Fruit fly (Drosophila melanogaster): ENCODE measurements around the gene Acsx4.
A peak's percentile ranks its signal among the peaks of the same experiment; 100 is the strongest.

Gene Acsx4

DNA sequence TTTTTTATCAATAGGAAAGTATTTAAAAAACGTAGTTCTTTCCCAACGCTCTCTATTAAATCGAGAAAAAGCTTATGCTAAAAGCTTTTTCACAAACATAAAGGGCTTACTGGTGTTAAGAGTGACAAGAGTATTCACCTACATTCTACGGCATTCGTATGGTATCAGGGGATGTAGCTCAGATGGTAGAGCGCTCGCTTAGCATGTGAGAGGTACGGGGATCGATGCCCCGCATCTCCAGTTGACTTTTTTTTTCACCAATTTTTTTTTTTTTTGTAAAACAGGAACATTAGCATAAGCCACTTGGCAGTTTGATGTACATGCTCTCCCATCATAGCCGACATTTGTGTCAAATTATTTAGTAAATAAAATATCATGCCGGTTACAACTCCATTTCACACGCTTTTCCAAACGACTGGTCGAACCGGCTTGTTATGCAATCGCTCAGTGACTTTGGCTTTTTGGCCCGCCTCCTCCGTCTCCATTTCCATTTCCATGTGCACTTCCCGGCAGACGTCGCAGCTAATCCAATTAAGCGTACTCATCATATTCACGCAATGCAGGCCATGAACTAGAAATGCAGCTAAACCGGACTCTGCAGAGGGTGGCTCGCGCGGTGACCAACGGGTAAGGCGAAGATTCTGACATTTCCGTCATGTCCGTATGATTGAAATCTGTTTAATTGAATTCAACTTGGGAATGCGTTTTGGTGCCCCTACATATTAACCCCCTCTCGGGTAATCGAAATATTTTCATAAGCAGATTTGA is 7.7 kb downstream of the Acsx4 start:
- no peak for TF ChIP-seq acj6 (GFP tag; optimal IDR thresholded peaks at IDR 0.05)
- no peak for TF ChIP-seq achi (GFP tag; optimal IDR thresholded peaks at IDR 0.05)
- TF ChIP-seq CG8119 (GFP tag; IDR thresholded peaks at IDR 0.05), result 0 out of 3 replicates have a peak, but pooled peaks have one; percentile 16
- TF ChIP-seq CG3032 (tag; optimal IDR thresholded peaks at IDR 0.05), result no peak
- peak; percentile 27 for TF ChIP-seq svp (GFP tag)
- no peak for TF ChIP-seq Hr39 (GFP tag; optimal IDR thresholded peaks at IDR 0.05)
- no peak for TF ChIP-seq Blimp-1 (GFP tag; optimal IDR thresholded peaks at IDR 0.05)
- no peak for TF ChIP-seq dac (GFP tag; optimal IDR thresholded peaks at IDR 0.05)

dm6 chr3R:19792697-19793096 is 9.4 kb downstream of the Acsx4 start:
- no peak for TF ChIP-seq CG8319 (GFP tag; optimal IDR thresholded peaks at IDR 0.05)
- no peak for TF ChIP-seq CG3919 (GFP tag; optimal IDR thresholded peaks at IDR 0.05)
- TF ChIP-seq dac (GFP tag; optimal IDR thresholded peaks at IDR 0.05), result no peak
- peak; percentile 80 for TF ChIP-seq svp (GFP tag)

dm6 chr3R:19793661-19794060 is 10.3 kb downstream of the Acsx4 start:
- TF ChIP-seq Smox (GFP tag; optimal IDR thresholded peaks at IDR 0.05), result no peak
- no peak for TF ChIP-seq dac (GFP tag; optimal IDR thresholded peaks at IDR 0.05)
- no peak for TF ChIP-seq vri (GFP tag; optimal IDR thresholded peaks at IDR 0.05)
- no peak for TF ChIP-seq Ets96B (tag; optimal IDR thresholded peaks at IDR 0.05)
- TF ChIP-seq CG8319 (GFP tag; optimal IDR thresholded peaks at IDR 0.05), result no peak
- TF ChIP-seq Ets21C (GFP tag; optimal IDR thresholded peaks at IDR 0.05), result no peak
- TF ChIP-seq Eip93F (GFP tag; optimal IDR thresholded peaks at IDR 0.05), result no peak
- no peak for TF ChIP-seq CG7368 (GFP tag; optimal IDR thresholded peaks at IDR 0.05)
- no peak for TF ChIP-seq CG32006 (GFP tag; optimal IDR thresholded peaks at IDR 0.05)
- TF ChIP-seq Hr38 (GFP tag; optimal IDR thresholded peaks at IDR 0.05), result no peak
- no peak for TF ChIP-seq CG6808 (GFP tag; optimal IDR thresholded peaks at IDR 0.05)

DNA sequence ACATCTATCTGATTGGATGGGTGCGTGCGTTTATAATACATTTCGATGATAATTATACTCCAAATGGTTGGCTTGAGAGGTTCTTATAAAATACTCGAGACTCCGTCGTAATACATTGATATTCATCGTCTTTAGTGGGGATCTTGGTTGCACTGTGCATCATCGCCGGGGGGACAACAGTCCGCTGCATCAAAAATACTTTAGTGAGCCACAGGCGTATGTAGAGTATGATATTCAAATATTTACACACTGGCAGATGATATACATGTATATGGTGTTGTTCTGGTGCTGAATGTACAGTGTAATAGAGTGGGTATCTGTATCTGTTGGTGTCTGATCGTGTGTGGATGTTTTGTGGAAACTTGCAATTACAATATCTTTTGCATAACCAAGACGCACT is 12.0 kb downstream of the Acsx4 start:
- TF ChIP-seq CG8119 (GFP tag; IDR thresholded peaks at IDR 0.05) (no peak), Eip93F (GFP tag; optimal IDR thresholded peaks at IDR 0.05) (no peak), acj6 (GFP tag; optimal IDR thresholded peaks at IDR 0.05) (no peak), Blimp-1 (GFP tag; optimal IDR thresholded peaks at IDR 0.05) (no peak), achi (GFP tag; optimal IDR thresholded peaks at IDR 0.05) (no peak), topi (GFP tag; optimal IDR thresholded peaks at IDR 0.05) (no peak), CG16779 (tag; optimal IDR thresholded peaks at IDR 0.05) (no peak), Met (GFP tag; optimal IDR thresholded peaks at IDR 0.05) (no peak), CG7368 (GFP tag; optimal IDR thresholded peaks at IDR 0.05) (no peak), Gug (GFP tag; IDR thresholded peaks at IDR 0.05) (no peak), dsx (GFP tag; optimal IDR thresholded peaks at IDR 0.05; ENCODE audit: poor library complexity, severe bottlenecking) (no peak), CG11762 (GFP tag; optimal IDR thresholded peaks at IDR 0.05; ENCODE audit: insufficient read depth) (no peak), CG34406 (GFP tag; optimal IDR thresholded peaks at IDR 0.05) (no peak), esn (GFP tag; optimal IDR thresholded peaks at IDR 0.05) (no peak), CG31627 (GFP tag; optimal IDR thresholded peaks at IDR 0.05) (no peak), CG15336 (GFP tag; IDR thresholded peaks at IDR 0.05) (no peak), dac (GFP tag; optimal IDR thresholded peaks at IDR 0.05) (no peak)

DNA sequence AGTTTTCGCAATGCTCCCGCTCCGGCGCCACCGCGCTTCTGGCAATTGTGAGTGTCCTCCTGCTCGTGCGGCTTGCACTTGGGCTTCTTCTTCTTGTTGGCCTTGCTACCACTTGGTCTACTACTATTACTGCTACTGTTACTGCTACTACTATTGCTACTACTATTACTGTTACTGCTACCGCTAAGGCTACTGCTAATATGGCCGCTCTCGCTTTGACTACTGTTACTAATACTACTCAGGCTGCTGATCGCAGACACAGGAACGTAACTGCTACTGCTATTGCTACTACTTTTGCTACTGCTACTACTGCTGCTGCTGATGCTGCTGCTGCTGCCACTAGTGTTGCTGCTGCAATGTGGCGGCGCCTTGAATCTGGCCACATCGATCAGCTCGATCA is 13.5 kb downstream of the Acsx4 start:
- no peak for TF ChIP-seq topi (GFP tag; optimal IDR thresholded peaks at IDR 0.05)
- TF ChIP-seq Hr4 (GFP tag; optimal IDR thresholded peaks at IDR 0.05), result no peak
- no peak for TF ChIP-seq Sox15 (GFP tag; optimal IDR thresholded peaks at IDR 0.05)
- no peak for TF ChIP-seq CG1621 (tag; optimal IDR thresholded peaks at IDR 0.05)
- TF ChIP-seq CG8119 (GFP tag; IDR thresholded peaks at IDR 0.05), result no peak
- TF ChIP-seq Hr38 (GFP tag; optimal IDR thresholded peaks at IDR 0.05), result no peak
- no peak for TF ChIP-seq CG6163 (GFP tag; IDR thresholded peaks at IDR 0.05)
- no peak for TF ChIP-seq CG8632 (GFP tag; optimal IDR thresholded peaks at IDR 0.05)
- TF ChIP-seq CG9139 (GFP tag; optimal IDR thresholded peaks at IDR 0.05), result no peak
- no peak for TF ChIP-seq Ets96B (tag; optimal IDR thresholded peaks at IDR 0.05)
- no peak for TF ChIP-seq salr (GFP tag; optimal IDR thresholded peaks at IDR 0.05)
- no peak for TF ChIP-seq CG7368 (GFP tag; optimal IDR thresholded peaks at IDR 0.05)
- TF ChIP-seq fkh (GFP tag; optimal IDR thresholded peaks at IDR 0.05), result no peak
- TF ChIP-seq lz (GFP tag; optimal IDR thresholded peaks at IDR 0.05), result no peak
- no peak for TF ChIP-seq CG32006 (GFP tag; optimal IDR thresholded peaks at IDR 0.05)
- TF ChIP-seq CG11762 (GFP tag; optimal IDR thresholded peaks at IDR 0.05; ENCODE audit: insufficient read depth), result no peak
- no peak for TF ChIP-seq CG4318 (GFP tag; optimal IDR thresholded peaks at IDR 0.05)
- no peak for TF ChIP-seq pdm3 (GFP tag; optimal IDR thresholded peaks at IDR 0.05)
- no peak for TF ChIP-seq acj6 (GFP tag; optimal IDR thresholded peaks at IDR 0.05)
- no peak for TF ChIP-seq CG34406 (GFP tag; optimal IDR thresholded peaks at IDR 0.05)

All from whole organism, prepupa.